Fruit fly (Drosophila melanogaster): ENCODE measurements around the gene CG42780.

CG42780 gene

DNA sequence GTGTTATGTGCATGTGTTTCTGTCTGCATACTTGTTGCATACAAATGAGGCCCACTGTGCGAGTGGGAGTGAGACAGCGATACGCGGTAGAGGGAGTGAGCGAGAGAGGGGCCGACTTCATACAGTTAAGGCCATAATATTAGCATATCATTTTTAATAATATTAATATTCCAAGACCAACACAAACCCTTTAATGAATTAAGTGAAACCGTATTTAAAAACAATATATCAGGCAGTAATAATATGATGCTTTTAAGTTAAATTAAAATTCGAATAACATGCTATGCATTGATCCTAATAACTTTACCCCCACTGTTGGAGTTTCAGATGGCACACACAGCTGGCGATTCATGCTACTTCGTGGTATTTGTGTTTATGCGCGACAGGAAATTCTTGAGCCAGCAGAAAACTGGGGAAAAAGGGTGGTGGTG is 7.2 kb downstream of the CG42780 start (continued):
- TF ChIP-seq CG1602 (GFP tag; optimal IDR thresholded peaks at IDR 0.05), result peak; percentile 95
- peak; percentile 96 for TF ChIP-seq sqz (GFP tag; optimal IDR thresholded peaks at IDR 0.05)
- peak; percentile 64 for TF ChIP-seq CG8089 (GFP tag; optimal IDR thresholded peaks at IDR 0.05)
- TF ChIP-seq CG14710 (tag; optimal IDR thresholded peaks at IDR 0.05), result peak; percentile 98
- TF ChIP-seq CG6175 (GFP tag; IDR thresholded peaks at IDR 0.05), result peak; percentile 81
- peak; percentile 65 for TF ChIP-seq CG16779 (GFP tag; IDR thresholded peaks at IDR 0.05)
- peak; percentile 98 for TF ChIP-seq CG12391 (tag; optimal IDR thresholded peaks at IDR 0.05)
- TF ChIP-seq row (GFP tag; IDR thresholded peaks at IDR 0.05), result peak; percentile 98
- no peak for TF ChIP-seq Doc3 (GFP tag; IDR thresholded peaks at IDR 0.05; ENCODE audit: partially characterized antibody)
- TF ChIP-seq ac (GFP tag; optimal IDR thresholded peaks at IDR 0.05), result peak; percentile 95
- TF ChIP-seq crp (GFP tag; optimal IDR thresholded peaks at IDR 0.05), result peak; percentile 9 to 69
- no peak for TF ChIP-seq mld (GFP tag; IDR thresholded peaks at IDR 0.05; ENCODE audit: partially characterized antibody)
- peak; percentile 91 for TF ChIP-seq CG9437 (GFP tag; optimal IDR thresholded peaks at IDR 0.05)
- TF ChIP-seq CG12104 (GFP tag; optimal IDR thresholded peaks at IDR 0.05), result peak; percentile 95
- TF ChIP-seq ham (GFP tag; IDR thresholded peaks at IDR 0.05), result peak; percentile 59; the same call in 1 of the 2 replicates
- TF ChIP-seq Hand (GFP tag; optimal IDR thresholded peaks at IDR 0.05), result peak; percentile 90
- peak; percentile 97 for TF ChIP-seq Ssrp (tag; optimal IDR thresholded peaks at IDR 0.05)
- TF ChIP-seq slbo (GFP tag; IDR thresholded peaks at IDR 0.05), result peak; percentile 93
- TF ChIP-seq H15 (GFP tag; IDR thresholded peaks at IDR 0.05), result peak; percentile 93
- TF ChIP-seq CG9932 (GFP tag; IDR thresholded peaks at IDR 0.05), result peak; percentile 82
- peak; percentile 65 for TF ChIP-seq gcm2 (GFP tag; optimal IDR thresholded peaks at IDR 0.05)
- peak; percentile 96 for TF ChIP-seq Six4 (GFP tag; optimal IDR thresholded peaks at IDR 0.05)
- peak; percentile 98 for TF ChIP-seq CG17361 (GFP tag; IDR thresholded peaks at IDR 0.05)
- TF ChIP-seq CG31388 (GFP tag; optimal IDR thresholded peaks at IDR 0.05), result peak; percentile 83
- peak; percentile 15 for TF ChIP-seq pfk (GFP tag; optimal IDR thresholded peaks at IDR 0.05)
- TF ChIP-seq CG8924 (tag; optimal IDR thresholded peaks at IDR 0.05), result peak; percentile 98
- peak; percentile 92 for TF ChIP-seq CG11723 (GFP tag; optimal IDR thresholded peaks at IDR 0.05)
- peak; percentile 92 for TF ChIP-seq CG13775 (GFP tag; optimal IDR thresholded peaks at IDR 0.05)
- TF ChIP-seq gt (GFP tag; IDR thresholded peaks at IDR 0.05), result peak; percentile 79
- peak; percentile 92 for TF ChIP-seq cwo (GFP tag; optimal IDR thresholded peaks at IDR 0.05)
- TF ChIP-seq Bteb2 (GFP tag; optimal IDR thresholded peaks at IDR 0.05), result peak; percentile 80
- TF ChIP-seq CG9215 (GFP tag; IDR thresholded peaks at IDR 0.05), result peak; percentile 84
- TF ChIP-seq CG3995 (GFP tag; optimal IDR thresholded peaks at IDR 0.05), result peak; percentile 62
- peak; percentile 63 for TF ChIP-seq dm (GFP tag; optimal IDR thresholded peaks at IDR 0.05)
- peak; percentile 79 for TF ChIP-seq rib (GFP tag; IDR thresholded peaks at IDR 0.05)
- TF ChIP-seq slou (GFP tag; optimal IDR thresholded peaks at IDR 0.05), result peak; percentile 83
- no peak for TF ChIP-seq BEAF-32 (GFP tag; optimal IDR thresholded peaks at IDR 0.05)
- TF ChIP-seq sc (optimal IDR thresholded peaks at IDR 0.05), result no peak
- peak; percentile 95 for TF ChIP-seq sc (GFP tag; optimal IDR thresholded peaks at IDR 0.05)
- peak; percentile 95 for TF ChIP-seq croc (GFP tag; conservative IDR thresholded peaks at IDR 0.05)
- peak; percentile 93 for TF ChIP-seq CG5245 (GFP tag; optimal IDR thresholded peaks at IDR 0.05)
- peak; percentile 11 for TF ChIP-seq ftz-f1 (GFP tag; optimal IDR thresholded peaks at IDR 0.05)
- peak; percentile 98 for TF ChIP-seq sens (GFP tag)
- peak; percentile 93 for TF ChIP-seq fd64A (GFP tag; optimal IDR thresholded peaks at IDR 0.05)
- TF ChIP-seq ase (GFP tag; IDR thresholded peaks at IDR 0.05), result peak; percentile 95
- peak; percentile 99 for TF ChIP-seq CG17829 (tag; optimal IDR thresholded peaks at IDR 0.05)
- TF ChIP-seq HLH3B (GFP tag; IDR thresholded peaks at IDR 0.05), result peak; percentile 97
- peak; percentile 96 for TF ChIP-seq CG6254 (GFP tag; optimal IDR thresholded peaks at IDR 0.05)
- TF ChIP-seq Dad (GFP tag; optimal IDR thresholded peaks at IDR 0.05), result peak; percentile 77
- 0 out of 2 replicates have a peak, but pooled peaks have one; percentile 24 for TF ChIP-seq Poxn (GFP tag; IDR thresholded peaks at IDR 0.05)
- peak; percentile 95 for TF ChIP-seq BtbVII (GFP tag; optimal IDR thresholded peaks at IDR 0.05)
